Worm (Caenorhabditis elegans) whole organism, L4 larva: ENCODE measurements around the gene col-147.

Experiments
- F37D6.2 ChIP-seq: sonication (generic microtip); optimal IDR thresholded peaks from 2 replicates; lab custom pipeline; 2016; ENCODE audit warnings: mild to moderate bottlenecking, missing genetic modification characterization, missing compliant biosample characterization
- jun-1 ChIP-seq: fragments of 150-350 bp; optimal IDR thresholded peaks from 2 replicates; lab custom pipeline; 2014; ENCODE audit warnings: missing biosample characterization, missing genetic modification reagents, missing genetic modification characterization
- lim-7 ChIP-seq: fragments of 200-800 bp; sonication (Bioruptor generic); IDR thresholded peaks from 2 replicates; pipeline ENCODE4 v1.3.6; 2022; ENCODE audit warnings: missing genetic modification characterization, missing compliant biosample characterization
- mdl-1 ChIP-seq, 2 experiments: fragments of 150-350 bp in 1 of 2; sonication (generic microtip) in 1 of 2; optimal IDR thresholded peaks; 2 replicates each; lab custom pipeline; 2014 to 2017; ENCODE audit warnings: missing biosample characterization in 2 of 2, missing genetic modification characterization in 2 of 2
- mxl-3 ChIP-seq: fragments of 200-800 bp; sonication (Bioruptor generic); optimal IDR thresholded peaks from 2 replicates; lab custom pipeline; 2018; ENCODE audit warnings: mild to moderate bottlenecking, missing genetic modification characterization, missing compliant biosample characterization
- nhr-11 ChIP-seq: fragments of 150-350 bp; optimal IDR thresholded peaks from 2 replicates; lab custom pipeline; 2014; ENCODE audit warnings: missing biosample characterization, missing genetic modification characterization
- nhr-76 ChIP-seq: fragments of 150-350 bp; optimal IDR thresholded peaks from 2 replicates; lab custom pipeline; 2014; ENCODE audit warnings: missing biosample characterization, missing genetic modification characterization

DNA sequence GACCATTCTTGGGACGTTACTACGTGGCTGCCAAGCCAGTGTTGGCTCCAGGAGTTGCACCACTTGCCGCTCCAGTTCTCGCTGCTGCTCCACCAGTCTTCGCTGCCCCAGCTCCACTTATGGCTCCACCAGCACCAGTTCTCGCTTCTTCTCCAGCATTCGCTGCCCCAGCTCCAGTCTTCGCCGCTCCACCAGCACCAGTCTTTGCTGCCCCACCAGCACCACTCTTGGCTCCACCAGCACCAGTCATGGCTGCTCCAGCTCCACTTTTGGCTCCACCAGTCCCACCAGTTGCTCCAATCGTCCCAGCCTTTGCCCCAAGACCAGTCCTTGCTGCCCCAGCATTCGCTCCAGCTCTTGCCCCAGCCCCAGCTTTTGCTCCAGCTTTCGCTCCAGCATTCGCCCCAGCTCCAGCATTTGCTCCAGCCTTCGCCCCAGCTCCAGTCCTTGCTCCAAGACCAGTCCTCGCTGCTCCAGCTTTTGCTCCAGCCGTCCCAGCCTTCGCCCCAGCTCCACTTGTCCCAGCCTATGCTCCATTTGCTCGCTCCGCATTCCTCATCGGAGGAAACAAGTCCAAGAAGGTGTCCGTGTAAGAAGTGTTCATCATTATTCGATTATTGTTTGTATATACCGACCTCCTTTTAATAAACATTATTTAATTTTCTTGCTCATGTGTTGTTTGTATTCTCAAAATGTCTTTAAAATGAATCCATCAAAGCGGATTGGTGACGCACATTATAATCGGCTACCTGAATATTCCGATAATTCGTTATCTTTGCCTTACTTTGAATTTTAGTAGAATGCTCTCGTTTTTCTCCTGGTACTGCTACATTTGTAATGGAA lies 7.3 kb downstream of the col-147 start, which contains the start of gene T06E4.7:
- TF ChIP-seq nhr-76 = no peak
- no peak for TF ChIP-seq nhr-11 (tag; lab: Kevin White, UChicago)
- TF ChIP-seq jun-1 = no peak
- TF ChIP-seq mdl-1 (tag; optimal IDR thresholded peaks at IDR 0.05; lab: Kevin White, UChicago) = no peak
- no peak for TF ChIP-seq mxl-3
- TF ChIP-seq lim-7 (GFP tag; lab: Robert Waterston, UW) = no peak
- no peak for TF ChIP-seq F37D6.2
